Worm (Caenorhabditis elegans): ENCODE data around the gene Y57A10A.29.

Gene Y57A10A.29

ce11 chrII:12266797-12267196, 12.6 kb upstream of the Y57A10A.29 start:
- TF ChIP-seq fax-1 (tag; optimal IDR thresholded peaks at IDR 0.05): no peak
- no peak for TF ChIP-seq zip-5 (tag; optimal IDR thresholded peaks at IDR 0.05)
- TF ChIP-seq elt-2 (tag; optimal IDR thresholded peaks at IDR 0.05): peak; percentile 76
- no peak for TF ChIP-seq nhr-11 (tag; optimal IDR thresholded peaks at IDR 0.05)

- TF ChIP-seq unc-55 (GFP tag; optimal IDR thresholded peaks at IDR 0.05): no peak
- no peak for TF ChIP-seq unc-42 (tag; optimal IDR thresholded peaks at IDR 0.05)
- TF ChIP-seq F13H6.1 (tag; optimal IDR thresholded peaks at IDR 0.05): no peak
- TF ChIP-seq pax-1 (tag; optimal IDR thresholded peaks at IDR 0.05): no peak
- no peak for TF ChIP-seq ceh-30 (tag; optimal IDR thresholded peaks at IDR 0.05)
- no peak for TF ChIP-seq hlh-6 (tag; optimal IDR thresholded peaks at IDR 0.05)
- peak; percentile 52 for TF ChIP-seq nfya-1 (tag; optimal IDR thresholded peaks at IDR 0.05)
- TF ChIP-seq pat-9 (tag; optimal IDR thresholded peaks at IDR 0.05): peak; percentile 36
- TF ChIP-seq fax-1 (tag; optimal IDR thresholded peaks at IDR 0.05): no peak
These were observed 10.5 kb upstream of the Y57A10A.29 start for ce11 chrII:12268857-12269256.

DNA sequence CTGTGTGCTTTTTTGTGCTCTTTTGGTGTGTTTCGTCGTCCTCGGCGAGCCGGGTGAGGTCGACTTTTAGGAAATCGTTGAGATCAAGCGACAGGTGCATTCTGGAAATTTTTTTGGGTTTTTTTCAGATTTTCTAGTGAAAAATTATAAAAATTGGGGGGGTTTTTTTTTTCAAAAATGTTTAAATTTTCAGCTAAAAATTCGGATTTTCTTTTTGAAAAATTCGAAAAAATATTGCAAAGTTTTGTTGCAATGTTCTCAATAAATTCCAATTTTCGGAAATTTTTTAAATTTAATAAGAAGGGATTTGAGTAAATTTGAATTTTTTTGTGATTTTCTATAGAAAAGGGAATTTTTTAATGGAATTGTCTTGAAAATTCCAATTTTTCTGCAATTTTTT, 4.4 kb upstream of the Y57A10A.29 start, which contains the start of gene Y57A10A.27:
Y57A10A.27 (minus strand) TSS at position 101 of the 400 bp plus-strand sequence.
- TF ChIP-seq ceh-19 (GFP tag; optimal IDR thresholded peaks at IDR 0.05): no peak
- TF ChIP-seq fax-1 (tag; optimal IDR thresholded peaks at IDR 0.05): no peak
- TF ChIP-seq pag-3 (tag; optimal IDR thresholded peaks at IDR 0.05; ENCODE audit: borderline replicate concordance): no peak
- no peak for TF ChIP-seq nhr-232 (tag; optimal IDR thresholded peaks at IDR 0.05)
- TF ChIP-seq syd-9 (tag; optimal IDR thresholded peaks at IDR 0.05): no peak
- no peak for TF ChIP-seq dve-1 (tag; optimal IDR thresholded peaks at IDR 0.05)
- TF ChIP-seq ceh-30 (tag; optimal IDR thresholded peaks at IDR 0.05): no peak
- TF ChIP-seq mec-3 (tag; optimal IDR thresholded peaks at IDR 0.05; ENCODE audit: borderline replicate concordance): no peak
- TF ChIP-seq lim-6 (tag; optimal IDR thresholded peaks at IDR 0.05): no peak
- no peak for TF ChIP-seq sdc-2 (tag; optimal IDR thresholded peaks at IDR 0.05)
- no peak for TF ChIP-seq ceh-48 (tag; optimal IDR thresholded peaks at IDR 0.05)
- TF ChIP-seq unc-86 (tag; optimal IDR thresholded peaks at IDR 0.05): no peak
- no peak for TF ChIP-seq ceh-6 (GFP tag; optimal IDR thresholded peaks at IDR 0.05)
- no peak for TF ChIP-seq hlh-15 (tag; optimal IDR thresholded peaks at IDR 0.05)
- no peak for TF ChIP-seq rnt-1 (tag; optimal IDR thresholded peaks at IDR 0.05)
- no peak for TF ChIP-seq hlh-30 (tag; optimal IDR thresholded peaks at IDR 0.05; ENCODE audit: insufficient read depth)
- no peak for TF ChIP-seq ceh-9 (tag; optimal IDR thresholded peaks at IDR 0.05)
- no peak for TF ChIP-seq odd-2 (tag; optimal IDR thresholded peaks at IDR 0.05)
- no peak for TF ChIP-seq pqm-1 (tag; optimal IDR thresholded peaks at IDR 0.05)

DNA sequence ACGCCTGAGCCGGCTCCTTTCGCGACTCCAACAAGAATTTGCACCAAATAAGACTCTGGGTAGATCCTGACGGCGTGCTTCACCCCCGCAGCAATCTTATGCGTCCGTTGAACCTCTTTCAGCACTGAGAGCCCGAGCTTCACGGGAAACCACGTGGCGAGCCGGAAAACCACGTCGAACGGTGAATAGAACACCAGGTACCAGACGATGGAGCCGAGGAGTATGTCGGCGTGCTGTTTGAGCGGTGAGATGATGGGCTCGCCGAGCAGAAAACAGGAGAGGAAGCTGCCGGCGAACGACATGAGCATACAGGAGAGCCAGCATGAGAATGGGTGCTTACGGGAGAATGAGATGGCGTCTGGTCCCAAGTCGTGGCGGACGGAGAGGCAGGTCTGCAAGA, 759 bp upstream of the Y57A10A.29 start:
- TF ChIP-seq elt-2 (tag; optimal IDR thresholded peaks at IDR 0.05) (no peak), ceh-18 (tag; optimal IDR thresholded peaks at IDR 0.05) (no peak), nhr-11 (tag; optimal IDR thresholded peaks at IDR 0.05) (no peak), ceh-30 (tag; optimal IDR thresholded peaks at IDR 0.05) (no peak), zip-5 (tag; optimal IDR thresholded peaks at IDR 0.05) (no peak), hlh-13 (GFP tag; optimal IDR thresholded peaks at IDR 0.05) (no peak), tbx-2 (tag; optimal IDR thresholded peaks at IDR 0.05) (no peak), unc-3 (GFP tag; conservative IDR thresholded peaks at IDR 0.05) (no peak), unc-3 (tag; optimal IDR thresholded peaks at IDR 0.05) (no peak), ceh-48 (tag; optimal IDR thresholded peaks at IDR 0.05) (no peak), che-1 (tag; optimal IDR thresholded peaks at IDR 0.05) (no peak), nfya-1 (tag; optimal IDR thresholded peaks at IDR 0.05) (no peak), C08G9.2 (tag; optimal IDR thresholded peaks at IDR 0.05) (no peak), hlh-6 (tag; optimal IDR thresholded peaks at IDR 0.05) (no peak), hlh-30 (tag; optimal IDR thresholded peaks at IDR 0.05; ENCODE audit: insufficient read depth) (no peak), unc-86 (tag; optimal IDR thresholded peaks at IDR 0.05) (no peak), ceh-31 (tag; optimal IDR thresholded peaks at IDR 0.05) (no peak)

All from whole organism, late embryonic.